Fruit fly (Drosophila melanogaster) whole organism, embryonic: Measurements from ENCODE around the gene CG32462.

Source experiments
- Ada2b ChIP-seq: fragments of 200-800 bp; sonication (Bioruptor generic); IDR thresholded peaks from 2 replicates; pipeline ENCODE4 v1.3.6; 2022; ENCODE audit warnings: missing biosample characterization, missing genetic modification characterization
- Adf1 ChIP-seq: fragments of 200-800 bp; sonication (Bioruptor generic); IDR thresholded peaks from 2 replicates; pipeline ENCODE4 v1.3.6; 2022; ENCODE audit warnings: missing biosample characterization, missing genetic modification characterization
- BtbVII ChIP-seq: fragments of 200-800 bp; sonication (Bioruptor generic); optimal IDR thresholded peaks from 3 replicates; lab custom pipeline; 2017; ENCODE audit warnings: missing biosample characterization, mild to moderate bottlenecking, missing genetic modification characterization
- CG10147 ChIP-seq: fragments of 200-800 bp; sonication (Bioruptor generic); optimal IDR thresholded peaks from 2 replicates; lab custom pipeline; 2019; ENCODE audit warnings: missing biosample characterization, mild to moderate bottlenecking, missing genetic modification characterization, moderate library complexity
- CG10543 ChIP-seq: fragments of 200-800 bp; sonication (Bioruptor generic); optimal IDR thresholded peaks from 3 replicates; lab custom pipeline; 2017; ENCODE audit warnings: missing biosample characterization, mild to moderate bottlenecking, missing genetic modification characterization, moderate library complexity
- CG12219 ChIP-seq: fragments of 200-800 bp; sonication (Bioruptor generic); optimal IDR thresholded peaks from 3 replicates; lab custom pipeline; 2018; ENCODE audit warnings: missing biosample characterization, mild to moderate bottlenecking, missing genetic modification characterization
- CG12769 ChIP-seq: fragments of 200-800 bp; sonication (Bioruptor generic); optimal IDR thresholded peaks from 2 replicates; lab custom pipeline; 2019; ENCODE audit warnings: missing biosample characterization, mild to moderate bottlenecking, missing genetic modification characterization, moderate library complexity
- CG12942 ChIP-seq: fragments of 200-800 bp; sonication (Bioruptor generic); optimal IDR thresholded peaks from 3 replicates; lab custom pipeline; 2016; ENCODE audit warnings: missing biosample characterization, missing genetic modification characterization
- CG13287 ChIP-seq: fragments of 200-800 bp; sonication (Bioruptor generic); IDR thresholded peaks from 2 replicates; pipeline ENCODE4 v1.3.6; 2022; ENCODE audit warnings: missing biosample characterization, missing genetic modification characterization; ENCODE audit not compliant: partially characterized antibody
- CG13894 ChIP-seq: fragments of 200-800 bp; sonication (Bioruptor generic); optimal IDR thresholded peaks from 3 replicates; lab custom pipeline; 2018; ENCODE audit warnings: missing biosample characterization, mild to moderate bottlenecking, missing genetic modification characterization, moderate library complexity
- CG14860 ChIP-seq: fragments of 200-800 bp; sonication (Bioruptor generic); IDR thresholded peaks from 3 replicates; pipeline ENCODE4 v1.3.6; 2022; ENCODE audit warnings: missing biosample characterization, missing genetic modification characterization; ENCODE audit not compliant: partially characterized antibody
- CG2116 ChIP-seq: fragments of 200-800 bp; sonication (Bioruptor generic); optimal IDR thresholded peaks from 3 replicates; lab custom pipeline; 2018; ENCODE audit warnings: missing biosample characterization, mild to moderate bottlenecking, missing genetic modification characterization
- CG3407 ChIP-seq: fragments of 200-800 bp; sonication (Bioruptor generic); optimal IDR thresholded peaks from 2 replicates; lab custom pipeline; 2018; ENCODE audit warnings: missing biosample characterization, mild to moderate bottlenecking, missing genetic modification characterization
- CG34224 ChIP-seq: fragments of 200-800 bp; sonication (Bioruptor generic); IDR thresholded peaks from 3 replicates; pipeline ENCODE4 v1.3.6; 2022; ENCODE audit warnings: missing biosample characterization, missing genetic modification characterization; ENCODE audit not compliant: partially characterized antibody
- CG34376 ChIP-seq: fragments of 200-800 bp; sonication (Bioruptor generic); optimal IDR thresholded peaks from 2 replicates; lab custom pipeline; 2018; ENCODE audit warnings: missing biosample characterization, mild to moderate bottlenecking, missing genetic modification characterization
- Dll ChIP-seq: fragments of 200-800 bp; sonication (Bioruptor generic); IDR thresholded peaks from 4 replicates; pipeline ENCODE4 v1.3.6; 2022; ENCODE audit warnings: missing biosample characterization, missing genetic modification characterization; ENCODE audit not compliant: partially characterized antibody
- Fer1 ChIP-seq: fragments of 200-800 bp; sonication (Bioruptor generic); optimal IDR thresholded peaks from 2 replicates; lab custom pipeline; 2017; ENCODE audit warnings: missing biosample characterization, mild to moderate bottlenecking, missing genetic modification characterization
- HmgZ ChIP-seq: fragments of 200-800 bp; sonication (Bioruptor generic); optimal IDR thresholded peaks from 2 replicates; lab custom pipeline; 2018; ENCODE audit warnings: missing biosample characterization, mild to moderate bottlenecking, missing genetic modification characterization
- MBD-R2 ChIP-seq: fragments of 200-800 bp; sonication (Bioruptor generic); IDR thresholded peaks from 2 replicates; pipeline ENCODE4 v1.3.6; 2022; ENCODE audit warnings: missing biosample characterization, missing genetic modification characterization
- Med ChIP-seq: fragments of 200-800 bp; sonication (Bioruptor generic); peaks from one replicate; lab custom pipeline; 2016; ENCODE audit warnings: missing biosample characterization, missing genetic modification characterization, mild to moderate bottlenecking, inconsistent platforms, moderate library complexity
- NFAT ChIP-seq: fragments of 200-800 bp; sonication (Bioruptor generic); IDR thresholded peaks from 2 replicates; pipeline ENCODE4 v1.3.6; 2022; ENCODE audit warnings: missing biosample characterization, missing genetic modification characterization
- Neu2 ChIP-seq: fragments of 200-800 bp; sonication (Bioruptor generic); optimal IDR thresholded peaks from 3 replicates; lab custom pipeline; 2016; ENCODE audit warnings: missing biosample characterization, missing genetic modification characterization, borderline replicate concordance
- Pdp1 ChIP-seq, 2 experiments: fragments of 200-800 bp; sonication (Bioruptor generic); optimal IDR thresholded peaks; 3 replicates each; lab custom pipeline; 2016; ENCODE audit warnings: missing biosample characterization in 2 of 2, missing genetic modification characterization in 2 of 2, mild to moderate bottlenecking in 1 of 2, moderate library complexity in 1 of 2
- Sox100B ChIP-seq: fragments of 200-800 bp; sonication (Bioruptor generic); optimal IDR thresholded peaks from 3 replicates; lab custom pipeline; 2018; ENCODE audit warnings: missing biosample characterization, mild to moderate bottlenecking, missing genetic modification characterization
- ara ChIP-seq: fragments of 200-800 bp; sonication (Bioruptor generic); IDR thresholded peaks from 2 replicates; pipeline ENCODE4 v1.3.6; 2022; ENCODE audit warnings: missing biosample characterization, missing genetic modification characterization
- ato ChIP-seq: fragments of 200-800 bp; sonication (Bioruptor generic); IDR thresholded peaks from 2 replicates; pipeline ENCODE4 v1.3.6; 2022; ENCODE audit warnings: missing biosample characterization, missing genetic modification characterization; ENCODE audit not compliant: partially characterized antibody
- cato ChIP-seq: fragments of 200-800 bp; sonication (Bioruptor generic); optimal IDR thresholded peaks from 2 replicates; lab custom pipeline; 2016; ENCODE audit warnings: missing biosample characterization, missing genetic modification characterization, borderline replicate concordance
- chinmo ChIP-seq: fragments of 200-800 bp; sonication (Bioruptor generic); IDR thresholded peaks from 4 replicates; pipeline ENCODE4 v1.3.6; 2022; ENCODE audit warnings: missing biosample characterization, missing genetic modification characterization; ENCODE audit not compliant: partially characterized antibody
- crol ChIP-seq: fragments of 200-800 bp; sonication (Bioruptor generic); IDR thresholded peaks from 2 replicates; pipeline ENCODE4 v1.3.6; 2022; ENCODE audit warnings: missing biosample characterization, missing genetic modification characterization
- en ChIP-seq: fragments of 200-800 bp; sonication (Bioruptor generic); optimal IDR thresholded peaks from 2 replicates; lab custom pipeline; 2016; ENCODE audit warnings: missing biosample characterization, missing genetic modification characterization
- gce ChIP-seq: fragments of 200-800 bp; sonication (Bioruptor generic); IDR thresholded peaks from 3 replicates; pipeline ENCODE4 v1.3.6; 2022; ENCODE audit warnings: missing biosample characterization, missing genetic modification characterization
- hb ChIP-seq: fragments of 200-800 bp; sonication (Bioruptor generic); IDR thresholded peaks from 3 replicates; pipeline ENCODE4 v1.3.6; 2022; ENCODE audit warnings: missing biosample characterization, missing genetic modification characterization; ENCODE audit not compliant: partially characterized antibody
- lab ChIP-seq: fragments of 200-800 bp; sonication (Bioruptor generic); optimal IDR thresholded peaks from 3 replicates; lab custom pipeline; 2017; ENCODE audit warnings: missing biosample characterization, missing genetic modification characterization, mild to moderate bottlenecking, moderate library complexity, missing genetic modification reagents
- nau ChIP-seq: fragments of 200-800 bp; sonication (Bioruptor generic); optimal IDR thresholded peaks from 3 replicates; lab custom pipeline; 2017; ENCODE audit warnings: missing biosample characterization, mild to moderate bottlenecking, missing genetic modification characterization, missing genetic modification reagents
- pho ChIP-seq: fragments of 200-800 bp; sonication (Bioruptor generic); optimal IDR thresholded peaks from 2 replicates; lab custom pipeline; 2016; ENCODE audit warnings: missing biosample characterization, missing genetic modification characterization
- rib ChIP-seq: fragments of 200-800 bp; sonication (Bioruptor generic); IDR thresholded peaks from 2 replicates; pipeline ENCODE4 v1.3.6; 2022; ENCODE audit warnings: missing biosample characterization, missing genetic modification characterization
- sd ChIP-seq: fragments of 200-800 bp; sonication (Bioruptor generic); optimal IDR thresholded peaks from 3 replicates; lab custom pipeline; 2018; ENCODE audit warnings: missing biosample characterization, mild to moderate bottlenecking, missing genetic modification characterization, moderate library complexity
- sr ChIP-seq: fragments of 200-800 bp; sonication (Bioruptor generic); IDR thresholded peaks from 3 replicates; pipeline ENCODE4 v1.3.6; 2022; ENCODE audit warnings: missing biosample characterization, missing genetic modification characterization
- sug ChIP-seq: fragments of 200-800 bp; optimal IDR thresholded peaks from 2 replicates; lab custom pipeline; 2019; ENCODE audit warnings: missing biosample characterization, mild to moderate bottlenecking, missing genetic modification characterization, moderate library complexity
- vfl ChIP-seq: fragments of 200-800 bp; sonication (Bioruptor generic); optimal IDR thresholded peaks from 2 replicates; lab custom pipeline; 2016; ENCODE audit warnings: missing biosample characterization, missing genetic modification characterization

CG32462 gene

dm6 chr3L:22837651-22838614 lies 15.4 kb downstream of the CG32462 start (continued):
- TF ChIP-seq Ada2b (GFP tag; lab: Robert Waterston, UW) (0 out of 2 replicates have a peak, but pooled peaks have one; percentile 17), Pdp1 (GFP tag; optimal IDR thresholded peaks at IDR 0.05; lab: Kevin White, UChicago) (peak in 1 of 2 experiments; percentile 24), nau (GFP tag; lab: Kevin White, UChicago) (peak; percentile 39), NFAT (GFP tag; lab: Robert Waterston, UW) (0 out of 2 replicates have a peak, but pooled peaks have one; percentile 21), CG2116 (no peak), CG13287 (GFP tag; lab: Robert Waterston, UW) (peak; percentile 35; the same call in 1 of the 2 replicates), Fer1 (peak; percentile 27), MBD-R2 (GFP tag; lab: Robert Waterston, UW) (peak; percentile 12; the same call in 1 of the 2 replicates), Sox100B (GFP tag; lab: Kevin White, UChicago) (no peak), CG3407 (peak; percentile 95), BtbVII (GFP tag; lab: Kevin White, UChicago) (peak; percentile 49), vfl (GFP tag; lab: Kevin White, UChicago) (no peak), Adf1 (GFP tag; lab: Robert Waterston, UW) (peak; percentile 76), pho (peak; percentile 9), chinmo (GFP tag; lab: Robert Waterston, UW) (peak; percentile 74; the same call in 2 of the 4 replicates), CG12942 (GFP tag; lab: Kevin White, UChicago) (no peak), ato (GFP tag; lab: Robert Waterston, UW) (0 out of 2 replicates have a peak, but pooled peaks have one; percentile 24), Dll (GFP tag; lab: Robert Waterston, UW) (no peak), sr (peak; percentile 10; the same call in 1 of the 3 replicates), HmgZ (peak; percentile 49), CG13894 (tag; lab: Kevin White, UChicago) (peak; percentile 77), crol (peak; percentile 72), ara (GFP tag; lab: Robert Waterston, UW) (no peak), hb (GFP tag; lab: Robert Waterston, UW) (0 out of 3 replicates have a peak, but pooled peaks have one; percentile 34), sd (tag; lab: Kevin White, UChicago) (peak; percentile 6), CG10147 (peak; percentile 1), Med (GFP tag; lab: Kevin White, UChicago) (peak; percentile 49), gce (no peak), CG34376 (GFP tag; lab: Kevin White, UChicago) (peak; percentile 57), en (no peak), CG14860 (GFP tag; lab: Robert Waterston, UW) (no peak), cato (GFP tag; lab: Kevin White, UChicago) (no peak), sug (peak; percentile 68), Neu2 (GFP tag; lab: Kevin White, UChicago) (no peak), CG34224 (0 out of 3 replicates have a peak, but pooled peaks have one; percentile 31), rib (GFP tag; lab: Robert Waterston, UW) (peak; percentile 93), CG10543 (peak; percentile 76), CG12219 (GFP tag; lab: Kevin White, UChicago) (no peak), lab (GFP tag; lab: Kevin White, UChicago) (peak; percentile 47), CG12769 (peak; percentile 48)
